Worm (Caenorhabditis elegans) whole organism, L2 larva: ENCODE results near the gene ZC513.2.

Source experiments
- ama-1 ChIP-seq: fragments of 150-350 bp; optimal IDR thresholded peaks from 2 replicates; lab custom pipeline; 2018; ENCODE audit warnings: inconsistent platforms
- egl-27 ChIP-seq: sonication (generic microtip); optimal IDR thresholded peaks from 3 replicates; lab custom pipeline; 2017; ENCODE audit warnings: missing biosample characterization, missing genetic modification reagents, missing genetic modification characterization
- lin-11 ChIP-seq: fragments of 150-350 bp; sonication (generic microtip); optimal IDR thresholded peaks from 2 replicates; lab custom pipeline; 2014; ENCODE audit warnings: missing biosample characterization, missing genetic modification characterization, inconsistent platforms, mixed read lengths
- lin-39 ChIP-seq: fragments of 150-350 bp; optimal IDR thresholded peaks from 2 replicates; lab custom pipeline; 2014; ENCODE audit warnings: missing biosample characterization, missing genetic modification reagents, missing genetic modification characterization
- nhr-11 ChIP-seq: fragments of 150-350 bp; optimal IDR thresholded peaks from 2 replicates; lab custom pipeline; 2014; ENCODE audit warnings: missing biosample characterization, missing genetic modification characterization
- nhr-25 ChIP-seq: fragments of 150-350 bp; sonication (generic microtip); optimal IDR thresholded peaks from 3 replicates; lab custom pipeline; 2014; ENCODE audit warnings: missing biosample characterization, missing genetic modification characterization
- nhr-77 ChIP-seq: fragments of 150-350 bp; optimal IDR thresholded peaks from 2 replicates; lab custom pipeline; 2014; ENCODE audit warnings: missing biosample characterization, missing genetic modification characterization
- zag-1 ChIP-seq: fragments of 150-350 bp; optimal IDR thresholded peaks from 2 replicates; lab custom pipeline; 2014; ENCODE audit warnings: missing biosample characterization, missing genetic modification characterization

ce11 chrV:8022040-8022439 is 32.2 kb upstream of the ZC513.2 start, which contains the start of gene ech-3:
- TF ChIP-seq nhr-11 (tag; lab: Kevin White, UChicago) (no peak), lin-11 (no peak), ama-1 (no peak), nhr-77 (tag; lab: Kevin White, UChicago) (no peak), nhr-25 (tag; lab: Kevin White, UChicago) (no peak), egl-27 (tag; lab: Kevin White, UChicago) (no peak), zag-1 (no peak), lin-39 (tag; lab: Kevin White, UChicago) (no peak)
